Worm (Caenorhabditis elegans): ENCODE measurements around the gene gcy-7.

gcy-7 gene

ce11 chrV:8424840-8425814, 38.0 kb downstream of the gcy-7 start (continued):
- TF ChIP-seq mes-2 (tag; optimal IDR thresholded peaks at IDR 0.05; ENCODE audit: poor library complexity, severe bottlenecking) (peak; percentile 19), nhr-77 (tag; optimal IDR thresholded peaks at IDR 0.05) (peak; percentile 69), nhr-48 (tag; optimal IDR thresholded peaks at IDR 0.05) (peak; percentile 46), unc-39 (tag; optimal IDR thresholded peaks at IDR 0.05) (no peak), ceh-20 (GFP tag; IDR thresholded peaks at IDR 0.05) (0 out of 2 replicates have a peak, but pooled peaks have one; percentile 35), mxl-2 (GFP tag; conservative IDR thresholded peaks at IDR 0.05) (no peak), daf-16 (GFP tag; optimal IDR thresholded peaks at IDR 0.05) (no peak), daf-16 (tag; optimal IDR thresholded peaks at IDR 0.05) (peak; percentile 76), F44E2.7 (GFP tag; IDR thresholded peaks at IDR 0.05) (no peak)

- TF ChIP-seq unc-39 (tag; optimal IDR thresholded peaks at IDR 0.05) (no peak), aha-1 (tag) (peak; percentile 68), lsy-2 (tag; optimal IDR thresholded peaks at IDR 0.05) (peak in 1 of 2 experiments; percentile 23), nhr-48 (tag; optimal IDR thresholded peaks at IDR 0.05) (peak; percentile 14), lin-38 (GFP tag; IDR thresholded peaks at IDR 0.05) (0 out of 2 replicates have a peak, but pooled peaks have one; percentile 17), daf-16 (GFP tag; optimal IDR thresholded peaks at IDR 0.05) (no peak), daf-16 (tag; optimal IDR thresholded peaks at IDR 0.05) (peak; percentile 18), dve-1 (tag; optimal IDR thresholded peaks at IDR 0.05; ENCODE audit: insufficient read depth) (peak; percentile 6), F10B5.3 (tag; optimal IDR thresholded peaks at IDR 0.05) (no peak)
Observed at ce11 chrV:8426210-8426609, 39.1 kb downstream of the gcy-7 start.

- TF ChIP-seq daf-16 (GFP tag; optimal IDR thresholded peaks at IDR 0.05): no peak
- peak; percentile 4 for TF ChIP-seq daf-16 (tag; optimal IDR thresholded peaks at IDR 0.05)
- TF ChIP-seq hlh-30 (tag; optimal IDR thresholded peaks at IDR 0.05; ENCODE audit: insufficient read depth): peak; percentile 67
- TF ChIP-seq dve-1 (tag; optimal IDR thresholded peaks at IDR 0.05; ENCODE audit: insufficient read depth): no peak
- peak in 1 of 2 experiments; percentile 75 for TF ChIP-seq unc-62 (GFP tag; optimal IDR thresholded peaks at IDR 0.05 in 1 of 2)
- TF ChIP-seq unc-62 (tag; optimal IDR thresholded peaks at IDR 0.05): no peak
- TF ChIP-seq hlh-11 (tag; optimal IDR thresholded peaks at IDR 0.05): peak; percentile 41
- TF ChIP-seq snpc-4 (tag; optimal IDR thresholded peaks at IDR 0.05): no peak
- TF ChIP-seq spr-1 (tag; optimal IDR thresholded peaks at IDR 0.05): no peak
- TF ChIP-seq F26F4.8 (GFP tag; conservative IDR thresholded peaks at IDR 0.05): no peak
- no peak for TF ChIP-seq F37D6.2 (tag; optimal IDR thresholded peaks at IDR 0.05)
- peak; percentile 79 for TF ChIP-seq dmd-6 (GFP tag; IDR thresholded peaks at IDR 0.05)
- no peak for TF ChIP-seq fos-1 (tag; optimal IDR thresholded peaks at IDR 0.05)
- no peak for TF ChIP-seq R02D3.7 (tag; optimal IDR thresholded peaks at IDR 0.05)
- TF ChIP-seq tra-1 (GFP tag; IDR thresholded peaks at IDR 0.05): 0 out of 2 replicates have a peak, but pooled peaks have one; percentile 8
- TF ChIP-seq egl-43 (GFP tag; IDR thresholded peaks at IDR 0.05): no peak
- TF ChIP-seq mxl-2 (GFP tag; conservative IDR thresholded peaks at IDR 0.05): no peak
- peak; percentile 40; the same call in 1 of the 2 replicates for TF ChIP-seq nhr-41 (GFP tag; IDR thresholded peaks at IDR 0.05)
- TF ChIP-seq cey-2 (tag; optimal IDR thresholded peaks at IDR 0.05; ENCODE audit: borderline replicate concordance, insufficient read depth): peak; percentile 29
- no peak for TF ChIP-seq F49E8.2 (tag; optimal IDR thresholded peaks at IDR 0.05; ENCODE audit: borderline replicate concordance)
- TF ChIP-seq mdt-29 (GFP tag; IDR thresholded peaks at IDR 0.05): no peak
- TF ChIP-seq dmd-9 (GFP tag; IDR thresholded peaks at IDR 0.05): no peak
- TF ChIP-seq hmg-1.1 (GFP tag; IDR thresholded peaks at IDR 0.05): no peak
Observed at ce11 chrV:8426741-8427457, 39.7 kb downstream of the gcy-7 start.
